Worm (Caenorhabditis elegans) whole organism, young adult: Measurements from ENCODE around the gene ugt-55.

ENCODE experiments used
- cebp-2 ChIP-seq: fragments of 200-800 bp; sonication (Bioruptor generic); IDR thresholded peaks from 2 replicates; pipeline ENCODE4 v1.3.6; 2022; ENCODE audit warnings: missing genetic modification characterization, missing compliant biosample characterization
- ekl-4 ChIP-seq: fragments of 200-800 bp; sonication (Bioruptor generic); IDR thresholded peaks from 2 replicates; pipeline ENCODE4 v1.3.6; 2022; ENCODE audit warnings: missing genetic modification reagents, missing genetic modification characterization, missing compliant biosample characterization
- fkh-3 ChIP-seq: sonication (generic microtip); optimal IDR thresholded peaks from 2 replicates; lab custom pipeline; 2016; ENCODE audit warnings: mild to moderate bottlenecking, missing genetic modification characterization, missing compliant biosample characterization
- hsf-1 ChIP-seq: fragments of 200-800 bp; sonication (Bioruptor generic); IDR thresholded peaks from 2 replicates; pipeline ENCODE4 v1.3.6; 2022; ENCODE audit warnings: missing genetic modification reagents, missing genetic modification characterization, missing compliant biosample characterization
- pha-4 ChIP-seq: fragments of 150-350 bp; sonication (generic microtip); optimal IDR thresholded peaks from 2 replicates; lab custom pipeline; 2014; ENCODE audit warnings: missing biosample characterization, missing genetic modification reagents, missing genetic modification characterization
- tlf-1 ChIP-seq: fragments of 200-800 bp; sonication (Bioruptor generic); optimal IDR thresholded peaks from 2 replicates; lab custom pipeline; 2018; ENCODE audit warnings: mild to moderate bottlenecking, missing genetic modification characterization, missing compliant biosample characterization

- TF ChIP-seq hsf-1 (GFP tag; lab: Robert Waterston, UW) (no peak), ekl-4 (GFP tag; lab: Robert Waterston, UW) (no peak), cebp-2 (no peak), tlf-1 (no peak), pha-4 (tag; lab: Kevin White, UChicago) (no peak), fkh-3 (tag; lab: Kevin White, UChicago) (no peak)
These were observed 4.9 kb downstream of the ugt-55 start, which contains the start of gene tbb-6 for ce11 chrV:12261377-12261776.
